Fruit fly (Drosophila melanogaster) whole organism, embryonic: Measurements from ENCODE around the gene Unc50.

Source experiments
- ATbp ChIP-seq: fragments of 200-800 bp; sonication (Bioruptor generic); optimal IDR thresholded peaks from 2 replicates; lab custom pipeline; 2017; ENCODE audit warnings: missing biosample characterization, mild to moderate bottlenecking, missing genetic modification characterization, missing genetic modification reagents
- BEAF-32 ChIP-seq: fragments of 200-800 bp; sonication (Bioruptor generic); optimal IDR thresholded peaks from 3 replicates; lab custom pipeline; 2017; ENCODE audit warnings: missing biosample characterization, missing genetic modification characterization, mild to moderate bottlenecking, moderate library complexity, missing genetic modification reagents
- CG10431 ChIP-seq: fragments of 200-800 bp; sonication (Bioruptor generic); optimal IDR thresholded peaks from 3 replicates; lab custom pipeline; 2018; ENCODE audit warnings: missing biosample characterization, mild to moderate bottlenecking, missing genetic modification characterization
- CG11247 ChIP-seq: fragments of 200-800 bp; sonication (Bioruptor generic); IDR thresholded peaks from 2 replicates; pipeline ENCODE4 v1.3.6; 2022; ENCODE audit warnings: missing biosample characterization, missing genetic modification characterization
- CG13775 ChIP-seq: fragments of 200-800 bp; sonication (Bioruptor generic); optimal IDR thresholded peaks from 3 replicates; lab custom pipeline; 2017; ENCODE audit warnings: missing biosample characterization, mild to moderate bottlenecking, missing genetic modification characterization
- CG15073 ChIP-seq: fragments of 200-800 bp; sonication (Bioruptor generic); optimal IDR thresholded peaks from 2 replicates; lab custom pipeline; 2016; ENCODE audit warnings: missing biosample characterization, missing genetic modification characterization
- CG1647 ChIP-seq: fragments of 200-800 bp; sonication (Bioruptor generic); optimal IDR thresholded peaks from 3 replicates; lab custom pipeline; 2016; ENCODE audit warnings: missing biosample characterization, missing genetic modification characterization
- CG17361 ChIP-seq: fragments of 200-800 bp; sonication (Bioruptor generic); IDR thresholded peaks from 3 replicates; pipeline ENCODE4 v1.3.6; 2022; ENCODE audit warnings: missing biosample characterization, missing genetic modification characterization
- CG18262 ChIP-seq: fragments of 200-800 bp; optimal IDR thresholded peaks from 3 replicates; lab custom pipeline; 2019; ENCODE audit warnings: missing biosample characterization, mild to moderate bottlenecking, missing genetic modification characterization, moderate library complexity
- CG2678 ChIP-seq: fragments of 200-800 bp; sonication (Bioruptor generic); optimal IDR thresholded peaks from 3 replicates; lab custom pipeline; 2019; ENCODE audit warnings: missing biosample characterization, mild to moderate bottlenecking, missing genetic modification characterization, moderate library complexity
- CG30403 ChIP-seq: fragments of 200-800 bp; sonication (Bioruptor generic); optimal IDR thresholded peaks from 3 replicates; lab custom pipeline; 2016; ENCODE audit warnings: missing biosample characterization, missing genetic modification characterization
- CG3163 ChIP-seq: fragments of 200-800 bp; sonication (Bioruptor generic); optimal IDR thresholded peaks from 3 replicates; lab custom pipeline; 2016; ENCODE audit warnings: missing biosample characterization, missing genetic modification characterization
- CG33213 ChIP-seq: fragments of 200-800 bp; sonication (Bioruptor generic); optimal IDR thresholded peaks from 3 replicates; lab custom pipeline; 2016; ENCODE audit warnings: missing biosample characterization, missing genetic modification characterization
- CG4404 ChIP-seq: fragments of 200-800 bp; sonication (Bioruptor generic); IDR thresholded peaks from 2 replicates; pipeline ENCODE4 v1.3.6; 2022; ENCODE audit warnings: missing biosample characterization, missing genetic modification characterization
- CG5180 ChIP-seq: fragments of 200-800 bp; sonication (Bioruptor generic); optimal IDR thresholded peaks from 3 replicates; lab custom pipeline; 2017; ENCODE audit warnings: missing biosample characterization, missing genetic modification characterization, mild to moderate bottlenecking, moderate library complexity, missing genetic modification reagents
- CG6175 ChIP-seq: fragments of 200-800 bp; sonication (Bioruptor generic); IDR thresholded peaks from 3 replicates; pipeline ENCODE4 v1.3.6; 2022; ENCODE audit warnings: missing biosample characterization, missing genetic modification characterization
- CG7556 ChIP-seq: fragments of 200-800 bp; sonication (Bioruptor generic); optimal IDR thresholded peaks from 2 replicates; lab custom pipeline; 2017; ENCODE audit warnings: missing biosample characterization, mild to moderate bottlenecking, missing genetic modification characterization
- CG8281 ChIP-seq: fragments of 200-800 bp; sonication (Bioruptor generic); optimal IDR thresholded peaks from 2 replicates; lab custom pipeline; 2018; ENCODE audit warnings: missing biosample characterization, mild to moderate bottlenecking, missing genetic modification characterization, moderate library complexity
- CG8388 ChIP-seq: fragments of 200-800 bp; sonication (Bioruptor generic); optimal IDR thresholded peaks from 2 replicates; lab custom pipeline; 2019; ENCODE audit warnings: missing biosample characterization, mild to moderate bottlenecking, missing genetic modification characterization, moderate library complexity
- CG9797 ChIP-seq: fragments of 200-800 bp; sonication (Bioruptor generic); optimal IDR thresholded peaks from 3 replicates; lab custom pipeline; 2018; ENCODE audit warnings: missing biosample characterization, mild to moderate bottlenecking, missing genetic modification characterization
- CG9932 ChIP-seq: fragments of 200-800 bp; sonication (Bioruptor generic); IDR thresholded peaks from 2 replicates; pipeline ENCODE4 v1.3.6; 2022; ENCODE audit warnings: missing biosample characterization, missing genetic modification characterization
- Camta ChIP-seq: fragments of 200-800 bp; sonication (Bioruptor generic); optimal IDR thresholded peaks from 2 replicates; lab custom pipeline; 2016; ENCODE audit warnings: missing biosample characterization, missing genetic modification characterization
- Dip2 ChIP-seq: fragments of 200-800 bp; sonication (Bioruptor generic); IDR thresholded peaks from 2 replicates; pipeline ENCODE4 v1.3.6; 2022; ENCODE audit warnings: missing biosample characterization, missing genetic modification characterization
- Fer2 ChIP-seq: fragments of 200-800 bp; sonication (Bioruptor generic); optimal IDR thresholded peaks from 2 replicates; lab custom pipeline; 2018; ENCODE audit warnings: missing biosample characterization, mild to moderate bottlenecking, missing genetic modification characterization, moderate library complexity
- H15 ChIP-seq: fragments of 200-800 bp; sonication (Bioruptor generic); IDR thresholded peaks from 3 replicates; pipeline ENCODE4 v1.3.6; 2022; ENCODE audit warnings: missing biosample characterization, missing genetic modification characterization
- HHEX ChIP-seq: fragments of 200-800 bp; sonication (Bioruptor generic); optimal IDR thresholded peaks from 3 replicates; lab custom pipeline; 2017; ENCODE audit warnings: missing biosample characterization, mild to moderate bottlenecking, missing genetic modification characterization, missing genetic modification reagents
- MESR4 ChIP-seq: fragments of 200-800 bp; sonication (Bioruptor generic); optimal IDR thresholded peaks from 2 replicates; lab custom pipeline; 2018; ENCODE audit warnings: missing biosample characterization, mild to moderate bottlenecking, missing genetic modification characterization, moderate library complexity
- PHDP ChIP-seq: fragments of 200-800 bp; sonication (Bioruptor generic); optimal IDR thresholded peaks from 3 replicates; lab custom pipeline; 2018; ENCODE audit warnings: missing biosample characterization, mild to moderate bottlenecking, missing genetic modification characterization, moderate library complexity
- Ptx1 ChIP-seq: fragments of 200-800 bp; sonication (Bioruptor generic); IDR thresholded peaks from 2 replicates; pipeline ENCODE4 v1.3.6; 2022; ENCODE audit warnings: missing biosample characterization, missing genetic modification characterization
- Rfx ChIP-seq: fragments of 200-800 bp; sonication (Bioruptor generic); IDR thresholded peaks from 2 replicates; pipeline ENCODE4 v1.3.6; 2022; ENCODE audit warnings: missing biosample characterization, missing genetic modification characterization
- Sox102F ChIP-seq: fragments of 200-800 bp; sonication (Bioruptor generic); optimal IDR thresholded peaks from 2 replicates; lab custom pipeline; 2018; ENCODE audit warnings: missing biosample characterization, mild to moderate bottlenecking, missing genetic modification characterization, moderate library complexity
- Xrp1 ChIP-seq: fragments of 200-800 bp; sonication (Bioruptor generic); IDR thresholded peaks from 2 replicates; pipeline ENCODE4 v1.3.6; 2022; ENCODE audit warnings: missing biosample characterization, missing genetic modification characterization
- br ChIP-seq: fragments of >200 bp; optimal IDR thresholded peaks from 2 replicates; lab custom pipeline; 2017
- bsh ChIP-seq, 2 experiments: fragments of 200-800 bp; sonication (Bioruptor generic); optimal IDR thresholded peaks; 2 replicates each; lab custom pipeline; 2017 to 2018; ENCODE audit warnings: mild to moderate bottlenecking in 2 of 2, missing biosample characterization in 2 of 2, missing genetic modification characterization in 2 of 2, moderate library complexity in 1 of 2
- cg ChIP-seq: fragments of 200-800 bp; sonication (Bioruptor generic); optimal IDR thresholded peaks from 3 replicates; lab custom pipeline; 2019; ENCODE audit warnings: missing biosample characterization, mild to moderate bottlenecking, missing genetic modification characterization, moderate library complexity
- corto ChIP-seq: fragments of 200-800 bp; sonication (Bioruptor generic); optimal IDR thresholded peaks from 2 replicates; lab custom pipeline; 2016; ENCODE audit warnings: missing biosample characterization, mild to moderate bottlenecking, missing genetic modification characterization, moderate library complexity
- ewg ChIP-seq: fragments of 200-800 bp; sonication (Bioruptor generic); optimal IDR thresholded peaks from 3 replicates; lab custom pipeline; 2017; ENCODE audit warnings: mild to moderate bottlenecking, missing biosample characterization, missing genetic modification reagents, missing genetic modification characterization
- eyg ChIP-seq: fragments of 200-800 bp; sonication (Bioruptor generic); optimal IDR thresholded peaks from 3 replicates; lab custom pipeline; 2016; ENCODE audit warnings: missing biosample characterization, missing genetic modification characterization
- klu ChIP-seq: fragments of 200-800 bp; sonication (Bioruptor generic); IDR thresholded peaks from 2 replicates; pipeline ENCODE4 v1.3.6; 2022; ENCODE audit warnings: missing biosample characterization, missing genetic modification characterization
- lab ChIP-seq: fragments of 200-800 bp; sonication (Bioruptor generic); optimal IDR thresholded peaks from 3 replicates; lab custom pipeline; 2017; ENCODE audit warnings: missing biosample characterization, missing genetic modification characterization, mild to moderate bottlenecking, moderate library complexity, missing genetic modification reagents
- lilli ChIP-seq: fragments of 200-800 bp; sonication (Bioruptor generic); optimal IDR thresholded peaks from 3 replicates; lab custom pipeline; 2016; ENCODE audit warnings: missing biosample characterization, missing genetic modification characterization
- prd ChIP-seq, 3 experiments: fragments of >200 bp in 2 of 3; fragments of 200-800 bp in 1 of 3; sonication (Bioruptor generic) in 1 of 3; optimal IDR thresholded peaks in 2 of 3; IDR thresholded peaks in 1 of 3; 2 replicates in 2 of 3; 3 replicates in 1 of 3; pipeline versions ENCODE4 v1.3.6 to Lab custom; 2017 to 2022; ENCODE audit warnings: missing biosample characterization in 1 of 3, missing genetic modification characterization in 1 of 3
- pzg ChIP-seq: fragments of 200-800 bp; sonication (Bioruptor generic); optimal IDR thresholded peaks from 3 replicates; lab custom pipeline; 2018; ENCODE audit warnings: missing biosample characterization, mild to moderate bottlenecking, missing genetic modification characterization, moderate library complexity
- slbo ChIP-seq: fragments of 200-800 bp; sonication (Bioruptor generic); IDR thresholded peaks from 2 replicates; pipeline ENCODE4 v1.3.6; 2022; ENCODE audit warnings: missing biosample characterization, missing genetic modification characterization
- sob ChIP-seq: fragments of 200-800 bp; sonication (Bioruptor generic); IDR thresholded peaks from 2 replicates; pipeline ENCODE4 v1.3.6; 2022; ENCODE audit warnings: missing biosample characterization, missing genetic modification characterization
- tap ChIP-seq: fragments of 200-800 bp; optimal IDR thresholded peaks from 3 replicates; lab custom pipeline; 2019; ENCODE audit warnings: missing biosample characterization, mild to moderate bottlenecking, missing genetic modification characterization, moderate library complexity
- trem ChIP-seq: fragments of 200-800 bp; optimal IDR thresholded peaks from 3 replicates; lab custom pipeline; 2019; ENCODE audit warnings: missing biosample characterization, mild to moderate bottlenecking, missing genetic modification characterization, moderate library complexity
- trh ChIP-seq: fragments of 200-800 bp; sonication (Bioruptor generic); optimal IDR thresholded peaks from 2 replicates; lab custom pipeline; 2016; ENCODE audit warnings: missing biosample characterization, missing genetic modification characterization
- z ChIP-seq: fragments of 200-800 bp; sonication (Bioruptor generic); IDR thresholded peaks from 3 replicates; pipeline ENCODE4 v1.3.6; 2022; ENCODE audit warnings: missing biosample characterization, missing genetic modification characterization

Unc50 gene

dm6 chr3R:8663668-8664283 lies 12.6 kb downstream of the Unc50 start, which contains the start of gene CG8032 (continued):
- TF ChIP-seq PHDP (tag; lab: Kevin White, UChicago) (peak; percentile 30), Dip2 (no peak), CG15073 (GFP tag; lab: Kevin White, UChicago) (no peak), corto (GFP tag; lab: Kevin White, UChicago) (no peak), lab (GFP tag; lab: Kevin White, UChicago) (peak; percentile 33), CG33213 (GFP tag; lab: Kevin White, UChicago) (peak; percentile 55), CG13775 (GFP tag; lab: Kevin White, UChicago) (peak; percentile 61), Ptx1 (GFP tag; lab: Robert Waterston, UW) (peak; percentile 44), tap (tag; lab: Kevin White, UChicago) (peak; percentile 16), CG5180 (GFP tag; lab: Kevin White, UChicago) (no peak), z (no peak), CG18262 (tag; lab: Kevin White, UChicago) (peak; percentile 47), Sox102F (peak; percentile 48), ATbp (GFP tag; lab: Kevin White, UChicago) (no peak), CG4404 (GFP tag; lab: Robert Waterston, UW) (no peak), trem (tag; lab: Kevin White, UChicago) (peak; percentile 83), ewg (no peak), CG1647 (GFP tag; lab: Kevin White, UChicago) (peak; percentile 2), CG3163 (GFP tag; lab: Kevin White, UChicago) (peak; percentile 22), Rfx (GFP tag; lab: Robert Waterston, UW) (peak; percentile 50), cg (no peak), lilli (GFP tag; lab: Kevin White, UChicago) (peak; percentile 72), CG11247 (GFP tag; lab: Robert Waterston, UW) (no peak), pzg (GFP tag; lab: Kevin White, UChicago) (peak; percentile 75), Fer2 (no peak), CG8388 (GFP tag; lab: Kevin White, UChicago) (peak; percentile 15), sob (peak; percentile 18; the same call in 1 of the 2 replicates), CG9797 (GFP tag; lab: Kevin White, UChicago) (peak; percentile 26), CG9932 (GFP tag; lab: Robert Waterston, UW) (peak; percentile 72), H15 (GFP tag; lab: Robert Waterston, UW) (peak; percentile 22; the same call in 1 of the 3 replicates), Camta (GFP tag; lab: Kevin White, UChicago) (peak; percentile 47), HHEX (GFP tag; lab: Kevin White, UChicago) (no peak), klu (no peak), CG8281 (tag; lab: Kevin White, UChicago) (no peak), eyg (peak; percentile 31), br (lab: Kevin White, UChicago) (no peak), BEAF-32 (peak; percentile 81), CG2678 (tag; lab: Kevin White, UChicago) (peak; percentile 43), slbo (GFP tag; lab: Robert Waterston, UW) (peak; percentile 63), Xrp1 (GFP tag; lab: Robert Waterston, UW) (peak; percentile 13; the same call in 1 of the 2 replicates), trh (GFP tag; lab: Kevin White, UChicago) (no peak), prd (optimal IDR thresholded peaks at IDR 0.05; lab: Kevin White, UChicago) (no peak), prd (GFP tag; IDR thresholded peaks at IDR 0.05; lab: Robert Waterston, UW) (peak; percentile 35; the same call in 1 of the 3 replicates), CG6175 (GFP tag; lab: Robert Waterston, UW) (no peak), CG10431 (GFP tag; lab: Kevin White, UChicago) (no peak), CG30403 (GFP tag; lab: Kevin White, UChicago) (peak; percentile 69), MESR4 (GFP tag; lab: Kevin White, UChicago) (peak; percentile 71), CG17361 (peak; percentile 48; the same call in 2 of the 3 replicates), bsh (GFP tag; optimal IDR thresholded peaks at IDR 0.05; lab: Kevin White, UChicago) (peak in 1 of 2 experiments; percentile 38), CG7556 (peak; percentile 17)
